Worm (Caenorhabditis elegans) whole organism, L4 larva: ENCODE results near the gene grd-5.

Experiments
- D1046.2 ChIP-seq: fragments of 200-800 bp; sonication (Bioruptor generic); IDR thresholded peaks from 2 replicates; pipeline ENCODE4 v1.3.6; 2022; ENCODE audit warnings: missing genetic modification characterization, missing compliant biosample characterization
- T20F7.1 ChIP-seq: fragments of 200-800 bp; sonication (Bioruptor generic); optimal IDR thresholded peaks from 2 replicates; lab custom pipeline; 2018; ENCODE audit warnings: mild to moderate bottlenecking, missing genetic modification characterization, missing compliant biosample characterization
- Y105C5A.15 ChIP-seq: fragments of 200-800 bp; sonication (Bioruptor generic); IDR thresholded peaks from 2 replicates; pipeline ENCODE4 v1.3.6; 2022; ENCODE audit warnings: missing genetic modification characterization, missing compliant biosample characterization
- Y75B8A.6 ChIP-seq: fragments of 200-800 bp; sonication (Bioruptor generic); IDR thresholded peaks from 2 replicates; pipeline ENCODE4 v1.3.6; 2022; ENCODE audit warnings: missing genetic modification reagents, missing genetic modification characterization, missing compliant biosample characterization
- arid-1 ChIP-seq: fragments of 200-800 bp; sonication (Bioruptor generic); conservative IDR thresholded peaks from 2 replicates; pipeline ENCODE4 v1.3.6; 2022; ENCODE audit warnings: missing genetic modification reagents, missing genetic modification characterization, missing compliant biosample characterization
- ceh-44 ChIP-seq: fragments of 200-800 bp; sonication (Bioruptor generic); IDR thresholded peaks from 2 replicates; pipeline ENCODE4 v1.3.6; 2022; ENCODE audit warnings: missing genetic modification reagents, missing genetic modification characterization, missing compliant biosample characterization
- ces-1 ChIP-seq: fragments of 150-350 bp; sonication (generic microtip); optimal IDR thresholded peaks from 4 replicates; lab custom pipeline; 2014; ENCODE audit warnings: missing biosample characterization, missing genetic modification reagents, missing genetic modification characterization
- cey-2 ChIP-seq: sonication (generic microtip); optimal IDR thresholded peaks from 3 replicates; lab custom pipeline; 2017; ENCODE audit warnings: missing genetic modification characterization, mild to moderate bottlenecking, missing compliant biosample characterization, antibody characterized with exemption, borderline replicate concordance; ENCODE audit not compliant: insufficient read depth
- ctbp-1 ChIP-seq: fragments of 200-800 bp; sonication (Bioruptor generic); IDR thresholded peaks from 2 replicates; pipeline ENCODE4 v1.3.6; 2022; ENCODE audit warnings: missing genetic modification reagents, missing genetic modification characterization, missing compliant biosample characterization
- dmd-6 ChIP-seq: fragments of 200-800 bp; sonication (Bioruptor generic); IDR thresholded peaks from 2 replicates; pipeline ENCODE4 v1.3.6; 2022; ENCODE audit warnings: missing genetic modification reagents, missing genetic modification characterization, missing compliant biosample characterization
- dmd-8 ChIP-seq: fragments of 200-800 bp; sonication (Bioruptor generic); IDR thresholded peaks from 2 replicates; pipeline ENCODE4 v1.3.6; 2022; ENCODE audit warnings: missing genetic modification characterization, missing compliant biosample characterization
- duxl-1 ChIP-seq: sonication (generic microtip); optimal IDR thresholded peaks from 2 replicates; lab custom pipeline; 2016; ENCODE audit warnings: mild to moderate bottlenecking, missing genetic modification characterization, moderate library complexity, missing compliant biosample characterization; ENCODE audit not compliant: poor library complexity
- egl-27 ChIP-seq: sonication (generic microtip); optimal IDR thresholded peaks from 3 replicates; lab custom pipeline; 2017; ENCODE audit warnings: missing biosample characterization, missing genetic modification reagents, missing genetic modification characterization
- fkh-10 ChIP-seq: fragments of 150-350 bp; optimal IDR thresholded peaks from 2 replicates; lab custom pipeline; 2014; ENCODE audit warnings: missing biosample characterization, missing genetic modification reagents, missing genetic modification characterization
- fos-1 ChIP-seq: fragments of 150-350 bp; optimal IDR thresholded peaks from 2 replicates; lab custom pipeline; 2014; ENCODE audit warnings: missing biosample characterization, missing genetic modification characterization
- hif-1 ChIP-seq, 2 experiments: sonication (generic microtip); optimal IDR thresholded peaks; 2 replicates each; lab custom pipeline; 2016 to 2017; ENCODE audit warnings: missing compliant biosample characterization in 2 of 2, missing genetic modification characterization in 2 of 2, missing genetic modification reagents in 2 of 2, missing genotype in 2 of 2, mild to moderate bottlenecking in 1 of 2
- hlh-11 ChIP-seq: fragments of 200-800 bp; sonication (Bioruptor generic); optimal IDR thresholded peaks from 2 replicates; lab custom pipeline; 2018; ENCODE audit warnings: mild to moderate bottlenecking, missing genetic modification characterization, missing compliant biosample characterization
- hlh-30 ChIP-seq: sonication (generic microtip); optimal IDR thresholded peaks from 2 replicates; lab custom pipeline; 2017; ENCODE audit warnings: antibody characterized with exemption, mild to moderate bottlenecking, missing genetic modification characterization, missing compliant biosample characterization; ENCODE audit not compliant: insufficient read depth
- hmg-1.1 ChIP-seq: fragments of 200-800 bp; sonication (Bioruptor generic); IDR thresholded peaks from 2 replicates; pipeline ENCODE4 v1.3.6; 2022; ENCODE audit warnings: missing genetic modification reagents, missing genetic modification characterization, missing compliant biosample characterization
- lin-1 ChIP-seq: fragments of 200-800 bp; sonication (Bioruptor generic); IDR thresholded peaks from 2 replicates; pipeline ENCODE4 v1.3.6; 2022; ENCODE audit warnings: missing genetic modification reagents, missing genetic modification characterization, missing compliant biosample characterization
- lin-13 ChIP-seq: fragments of 150-350 bp; optimal IDR thresholded peaks from 2 replicates; lab custom pipeline; 2014; ENCODE audit warnings: missing biosample characterization, missing genetic modification reagents, missing genetic modification characterization
- lin-38 ChIP-seq: fragments of 200-800 bp; sonication (Bioruptor generic); IDR thresholded peaks from 2 replicates; pipeline ENCODE4 v1.3.6; 2022; ENCODE audit warnings: missing genetic modification reagents, missing genetic modification characterization, missing compliant biosample characterization
- lir-3 ChIP-seq: sonication (generic microtip); optimal IDR thresholded peaks from 2 replicates; lab custom pipeline; 2016; ENCODE audit warnings: mild to moderate bottlenecking, missing genetic modification characterization, missing compliant biosample characterization
- madf-5 ChIP-seq, 2 experiments: fragments of 200-800 bp; sonication (Bioruptor generic); IDR thresholded peaks; 2 replicates each; pipeline ENCODE4 v1.3.6; 2022; ENCODE audit warnings: missing compliant biosample characterization in 2 of 2, missing genetic modification characterization in 2 of 2
- mxl-3 ChIP-seq: fragments of 200-800 bp; sonication (Bioruptor generic); optimal IDR thresholded peaks from 2 replicates; lab custom pipeline; 2018; ENCODE audit warnings: mild to moderate bottlenecking, missing genetic modification characterization, missing compliant biosample characterization
- nhr-102 ChIP-seq: sonication (generic microtip); optimal IDR thresholded peaks from 2 replicates; lab custom pipeline; 2016; ENCODE audit warnings: mild to moderate bottlenecking, missing genetic modification characterization, moderate library complexity, missing compliant biosample characterization
- nhr-237 ChIP-seq: sonication (generic microtip); optimal IDR thresholded peaks from 2 replicates; lab custom pipeline; 2017; ENCODE audit warnings: missing biosample characterization, missing genetic modification characterization
- nhr-28 ChIP-seq: fragments of 150-350 bp; optimal IDR thresholded peaks from 2 replicates; lab custom pipeline; 2014; ENCODE audit warnings: missing biosample characterization, missing genetic modification characterization
- nhr-42 ChIP-seq: fragments of 200-800 bp; sonication (Bioruptor generic); IDR thresholded peaks from 2 replicates; pipeline ENCODE4 v1.3.6; 2022; ENCODE audit warnings: missing genetic modification characterization, missing compliant biosample characterization
- nhr-48 ChIP-seq: sonication (generic microtip); optimal IDR thresholded peaks from 2 replicates; lab custom pipeline; 2016; ENCODE audit warnings: mild to moderate bottlenecking, missing genetic modification characterization, missing compliant biosample characterization
- nhr-6 ChIP-seq: fragments of 150-350 bp; optimal IDR thresholded peaks from 2 replicates; lab custom pipeline; 2014; ENCODE audit warnings: missing biosample characterization, missing genetic modification characterization
- nhr-76 ChIP-seq: fragments of 150-350 bp; optimal IDR thresholded peaks from 2 replicates; lab custom pipeline; 2014; ENCODE audit warnings: missing biosample characterization, missing genetic modification characterization
- nhr-77 ChIP-seq: fragments of 150-350 bp; optimal IDR thresholded peaks from 2 replicates; lab custom pipeline; 2014; ENCODE audit warnings: missing biosample characterization, missing genetic modification characterization
- pha-4 ChIP-seq, 2 experiments: fragments of 150-350 bp in 1 of 2; fragments of 200-800 bp in 1 of 2; sonication (Bioruptor generic) in 1 of 2; IDR thresholded peaks in 1 of 2; optimal IDR thresholded peaks in 1 of 2; 2 replicates each; pipeline versions ENCODE4 v1.3.6 to Lab custom; 2014 to 2022; ENCODE audit warnings: missing genetic modification characterization in 2 of 2, missing genetic modification reagents in 2 of 2, missing biosample characterization in 1 of 2, missing compliant biosample characterization in 1 of 2
- php-3 ChIP-seq: fragments of 200-800 bp; sonication (Bioruptor generic); IDR thresholded peaks from 2 replicates; pipeline ENCODE4 v1.3.6; 2022; ENCODE audit warnings: missing genetic modification reagents, missing genetic modification characterization, missing compliant biosample characterization
- pqm-1 ChIP-seq: sonication (generic microtip); optimal IDR thresholded peaks from 2 replicates; lab custom pipeline; 2017; ENCODE audit warnings: missing biosample characterization, missing genetic modification characterization
- rbr-2 ChIP-seq: sonication (generic microtip); optimal IDR thresholded peaks from 2 replicates; lab custom pipeline; 2016; ENCODE audit warnings: missing genotype, missing genetic modification characterization, missing compliant biosample characterization
- sdz-12 ChIP-seq: fragments of 200-800 bp; sonication (Bioruptor generic); optimal IDR thresholded peaks from 2 replicates; lab custom pipeline; 2018; ENCODE audit warnings: mild to moderate bottlenecking, missing genetic modification characterization, missing compliant biosample characterization
- set-16 ChIP-seq: fragments of 200-800 bp; sonication (Bioruptor generic); IDR thresholded peaks from 2 replicates; pipeline ENCODE4 v1.3.6; 2022; ENCODE audit warnings: missing genetic modification reagents, missing genetic modification characterization, missing compliant biosample characterization
- snpc-4 ChIP-seq: fragments of 150-350 bp; optimal IDR thresholded peaks from 2 replicates; lab custom pipeline; 2014; ENCODE audit warnings: missing biosample characterization, missing genetic modification characterization
- spr-1 ChIP-seq: sonication (generic microtip); optimal IDR thresholded peaks from 2 replicates; lab custom pipeline; 2016; ENCODE audit warnings: mild to moderate bottlenecking, missing genetic modification characterization, missing compliant biosample characterization
- spr-3 ChIP-seq: fragments of 200-800 bp; sonication (Bioruptor generic); optimal IDR thresholded peaks from 2 replicates; lab custom pipeline; 2018; ENCODE audit warnings: mild to moderate bottlenecking, missing genetic modification characterization, missing compliant biosample characterization
- tag-97 ChIP-seq: fragments of 200-800 bp; sonication (Bioruptor generic); IDR thresholded peaks from 2 replicates; pipeline ENCODE4 v1.3.6; 2022; ENCODE audit warnings: missing genetic modification characterization, missing compliant biosample characterization
- tra-1 ChIP-seq: fragments of 200-800 bp; sonication (Bioruptor generic); IDR thresholded peaks from 2 replicates; pipeline ENCODE4 v1.3.6; 2022; ENCODE audit warnings: missing genetic modification reagents, missing genetic modification characterization, missing compliant biosample characterization
- unc-62 ChIP-seq, 3 experiments: fragments of 150-350 bp in 1 of 3; sonication (generic microtip); optimal IDR thresholded peaks in 2 of 3; peaks in 1 of 3; 1 replicate in 1 of 3; 2 replicates in 2 of 3; lab custom pipeline; 2014 to 2017; ENCODE audit warnings: missing biosample characterization in 3 of 3, missing genetic modification characterization in 3 of 3, missing genetic modification reagents in 3 of 3, missing genotype in 1 of 3
- vab-7 ChIP-seq: fragments of 200-800 bp; sonication (Bioruptor generic); IDR thresholded peaks from 2 replicates; pipeline ENCODE4 v1.3.6; 2022; ENCODE audit warnings: missing genetic modification reagents, missing genetic modification characterization, missing compliant biosample characterization
- zfp-2 ChIP-seq: sonication (generic microtip); optimal IDR thresholded peaks from 2 replicates; lab custom pipeline; 2016; ENCODE audit warnings: mild to moderate bottlenecking, missing genetic modification characterization, missing compliant biosample characterization

The grd-5 gene

ce11 chrV:8654460-8655419, 35.9 kb downstream of the grd-5 start (continued):
- TF ChIP-seq spr-3 (GFP tag; lab: Kevin White, UChicago) = no peak
- TF ChIP-seq nhr-42 (GFP tag; lab: Robert Waterston, UW) = no peak
- TF ChIP-seq ces-1 = no peak
- TF ChIP-seq hif-1 (tag; optimal IDR thresholded peaks at IDR 0.05; lab: Kevin White, UChicago) = no peak
- TF ChIP-seq D1046.2 = no peak
- TF ChIP-seq arid-1 (GFP tag; lab: Robert Waterston, UW) = no peak
- TF ChIP-seq sdz-12 (GFP tag; lab: Kevin White, UChicago) = no peak
- TF ChIP-seq set-16 (GFP tag; lab: Robert Waterston, UW) = no peak
- TF ChIP-seq fkh-10 (GFP tag; lab: Kevin White, UChicago) = no peak
- TF ChIP-seq Y105C5A.15 (GFP tag; lab: Robert Waterston, UW) = no peak
- TF ChIP-seq egl-27 = no peak
- TF ChIP-seq hlh-30 = peak; percentile 14
- TF ChIP-seq spr-1 (tag; lab: Kevin White, UChicago) = no peak
- TF ChIP-seq nhr-6 (tag; lab: Kevin White, UChicago) = no peak
- no peak for TF ChIP-seq dmd-8
- no peak for TF ChIP-seq ctbp-1 (GFP tag; lab: Robert Waterston, UW)
- TF ChIP-seq php-3 = 0 out of 2 replicates have a peak, but pooled peaks have one; percentile 45
- peak; percentile 54 for TF ChIP-seq T20F7.1 (GFP tag; lab: Kevin White, UChicago)
- no peak for TF ChIP-seq hmg-1.1 (GFP tag; lab: Robert Waterston, UW)
- no peak for TF ChIP-seq snpc-4 (tag; lab: Kevin White, UChicago)
- TF ChIP-seq lin-1 (GFP tag; lab: Robert Waterston, UW) = no peak
- TF ChIP-seq pqm-1 (tag; lab: Kevin White, UChicago) = peak; percentile 61
- TF ChIP-seq cey-2 (tag; lab: Kevin White, UChicago) = peak; percentile 46
- TF ChIP-seq nhr-48 (tag; lab: Kevin White, UChicago) = peak; percentile 1
- no peak for TF ChIP-seq lin-13
- TF ChIP-seq rbr-2 = no peak
- TF ChIP-seq vab-7 (GFP tag; lab: Robert Waterston, UW) = no peak
- TF ChIP-seq nhr-28 (tag; lab: Kevin White, UChicago) = peak; percentile 80
- no peak for TF ChIP-seq tag-97
- no peak for TF ChIP-seq lir-3 (tag; lab: Kevin White, UChicago)
- peak; percentile 55 for TF ChIP-seq mxl-3 (GFP tag; lab: Kevin White, UChicago)
- no peak for TF ChIP-seq ceh-44 (GFP tag; lab: Robert Waterston, UW)
- TF ChIP-seq nhr-102 (tag; lab: Kevin White, UChicago) = no peak
- TF ChIP-seq pha-4 (GFP tag; IDR thresholded peaks at IDR 0.05; lab: Robert Waterston, UW) = no peak
- no peak for TF ChIP-seq pha-4 (tag; optimal IDR thresholded peaks at IDR 0.05; lab: Kevin White, UChicago)
- no peak for TF ChIP-seq zfp-2
- peak in 1 of 2 experiments; percentile 92 for TF ChIP-seq unc-62 (GFP tag; optimal IDR thresholded peaks at IDR 0.05 in 1 of 2; lab: Kevin White, UChicago)
- TF ChIP-seq unc-62 (tag; optimal IDR thresholded peaks at IDR 0.05; lab: Kevin White, UChicago) = no peak
- no peak for TF ChIP-seq nhr-237 (tag; lab: Kevin White, UChicago)
- TF ChIP-seq Y75B8A.6 = no peak
- TF ChIP-seq nhr-76 (tag; lab: Kevin White, UChicago) = peak; percentile 72
- TF ChIP-seq fos-1 (tag; lab: Kevin White, UChicago) = peak; percentile 67
- TF ChIP-seq duxl-1 (tag; lab: Kevin White, UChicago) = no peak
- peak; percentile 79 for TF ChIP-seq dmd-6 (GFP tag; lab: Robert Waterston, UW)
- peak; percentile 89 for TF ChIP-seq nhr-77 (tag; lab: Kevin White, UChicago)
- TF ChIP-seq hlh-11 (tag; lab: Kevin White, UChicago) = peak; percentile 10
- no peak for TF ChIP-seq madf-5 (GFP tag; IDR thresholded peaks at IDR 0.05; lab: Robert Waterston, UW)
- no peak for TF ChIP-seq tra-1 (GFP tag; lab: Robert Waterston, UW)
- TF ChIP-seq lin-38 (GFP tag; lab: Robert Waterston, UW) = no peak
